Worm (Caenorhabditis elegans) whole organism, L3 larva: ENCODE measurements around the gene degl-2.
A peak's percentile ranks its signal among the peaks of the same experiment; 100 is the strongest.

Experiments used
- R02D3.7 ChIP-seq: fragments of 150-350 bp; optimal IDR thresholded peaks from 2 replicates; lab custom pipeline; 2014; ENCODE audit warnings: missing biosample characterization, missing genetic modification characterization
- ama-1 ChIP-seq: fragments of 150-350 bp; optimal IDR thresholded peaks from 2 replicates; lab custom pipeline; 2018
- ceh-16 ChIP-seq: sonication (generic microtip); optimal IDR thresholded peaks from 2 replicates; lab custom pipeline; 2017; ENCODE audit warnings: missing biosample characterization, missing genetic modification characterization
- ceh-28 ChIP-seq: fragments of 150-350 bp; optimal IDR thresholded peaks from 2 replicates; lab custom pipeline; 2014; ENCODE audit warnings: missing biosample characterization, missing genetic modification reagents, missing genetic modification characterization
- egl-5 ChIP-seq: fragments of 150-350 bp; optimal IDR thresholded peaks from 2 replicates; lab custom pipeline; 2017; ENCODE audit warnings: missing biosample characterization, missing genetic modification reagents, missing genetic modification characterization, inconsistent platforms
- elt-1 ChIP-seq: fragments of 150-350 bp; optimal IDR thresholded peaks from 2 replicates; lab custom pipeline; 2014; ENCODE audit warnings: missing biosample characterization, missing genetic modification characterization
- elt-2 ChIP-seq: sonication (generic microtip); optimal IDR thresholded peaks from 2 replicates; lab custom pipeline; 2016; ENCODE audit warnings: missing genetic modification reagents, mild to moderate bottlenecking, missing genetic modification characterization, missing compliant biosample characterization
- elt-3 ChIP-seq, 3 experiments: fragments of 150-350 bp in 1 of 3; sonication (generic microtip) in 2 of 3; optimal IDR thresholded peaks; 2 replicates in 2 of 3; 4 replicates in 1 of 3; lab custom pipeline; 2014 to 2017; ENCODE audit warnings: missing biosample characterization in 3 of 3, missing genetic modification characterization in 3 of 3
- eor-1 ChIP-seq, 2 experiments: fragments of 150-350 bp; optimal IDR thresholded peaks; 2 replicates each; lab custom pipeline; 2014 to 2018; ENCODE audit warnings: missing biosample characterization in 2 of 2, missing genetic modification characterization in 2 of 2
- fos-1 ChIP-seq: fragments of 150-350 bp; optimal IDR thresholded peaks from 2 replicates; lab custom pipeline; 2014; ENCODE audit warnings: missing biosample characterization, missing genetic modification characterization
- hmg-11 ChIP-seq: sonication (generic microtip); optimal IDR thresholded peaks from 2 replicates; lab custom pipeline; 2016; ENCODE audit warnings: missing genetic modification characterization, missing compliant biosample characterization
- lin-15B ChIP-seq: fragments of 150-350 bp; optimal IDR thresholded peaks from 2 replicates; lab custom pipeline; 2014; ENCODE audit warnings: missing biosample characterization, missing genetic modification characterization
- lin-39 ChIP-seq: fragments of 150-350 bp; optimal IDR thresholded peaks from 2 replicates; lab custom pipeline; 2018; ENCODE audit warnings: missing biosample characterization, missing genetic modification reagents, missing genetic modification characterization
- lsy-12 ChIP-seq: sonication (generic microtip); optimal IDR thresholded peaks from 2 replicates; lab custom pipeline; 2016; ENCODE audit warnings: mild to moderate bottlenecking, missing genetic modification characterization, missing compliant biosample characterization
- mml-1 ChIP-seq: fragments of 150-350 bp; sonication (generic microtip); optimal IDR thresholded peaks from 3 replicates; lab custom pipeline; 2014; ENCODE audit warnings: missing biosample characterization, missing genetic modification characterization
- nfya-1 ChIP-seq: sonication (generic microtip); optimal IDR thresholded peaks from 2 replicates; lab custom pipeline; 2017; ENCODE audit warnings: missing genetic modification characterization, mild to moderate bottlenecking, missing compliant biosample characterization, antibody characterized with exemption, moderate library complexity; ENCODE audit not compliant: insufficient read depth
- nhr-23 ChIP-seq: fragments of 150-350 bp; optimal IDR thresholded peaks from 2 replicates; lab custom pipeline; 2014; ENCODE audit warnings: missing biosample characterization, missing genetic modification reagents, missing genetic modification characterization
- nhr-25 ChIP-seq: sonication (generic microtip); optimal IDR thresholded peaks from 2 replicates; lab custom pipeline; 2017; ENCODE audit warnings: missing biosample characterization, missing genetic modification characterization
- nhr-28 ChIP-seq: fragments of 150-350 bp; optimal IDR thresholded peaks from 2 replicates; lab custom pipeline; 2014; ENCODE audit warnings: missing biosample characterization, missing genetic modification characterization
- nhr-77 ChIP-seq: fragments of 150-350 bp; optimal IDR thresholded peaks from 2 replicates; lab custom pipeline; 2014; ENCODE audit warnings: missing biosample characterization, missing genetic modification characterization
- pha-4 ChIP-seq: fragments of 150-350 bp; optimal IDR thresholded peaks from 2 replicates; lab custom pipeline; 2014; ENCODE audit warnings: missing biosample characterization, missing genetic modification reagents, missing genetic modification characterization
- pqm-1 ChIP-seq: fragments of 150-350 bp; optimal IDR thresholded peaks from 2 replicates; lab custom pipeline; 2017; ENCODE audit warnings: missing biosample characterization, missing genetic modification characterization, inconsistent platforms
- sea-2 ChIP-seq: fragments of 150-350 bp; sonication (generic microtip); optimal IDR thresholded peaks from 4 replicates; lab custom pipeline; 2014; ENCODE audit warnings: missing biosample characterization, missing genetic modification reagents, missing genetic modification characterization
- skn-1 ChIP-seq: fragments of 150-350 bp; optimal IDR thresholded peaks from 2 replicates; lab custom pipeline; 2014; ENCODE audit warnings: missing biosample characterization, missing genetic modification characterization
- snpc-4 ChIP-seq: fragments of 150-350 bp; optimal IDR thresholded peaks from 2 replicates; lab custom pipeline; 2014; ENCODE audit warnings: missing biosample characterization, missing genetic modification characterization
- tbx-2 ChIP-seq: sonication (generic microtip); optimal IDR thresholded peaks from 2 replicates; lab custom pipeline; 2016; ENCODE audit warnings: mild to moderate bottlenecking, missing genetic modification characterization, missing compliant biosample characterization
- unc-39 ChIP-seq: sonication (generic microtip); optimal IDR thresholded peaks from 4 replicates; lab custom pipeline; 2017; ENCODE audit warnings: missing biosample characterization, missing genetic modification characterization
- zag-1 ChIP-seq: fragments of 150-350 bp; optimal IDR thresholded peaks from 2 replicates; lab custom pipeline; 2014; ENCODE audit warnings: missing biosample characterization, missing genetic modification characterization
- ztf-4 ChIP-seq: fragments of 150-350 bp; optimal IDR thresholded peaks from 2 replicates; lab custom pipeline; 2014; ENCODE audit warnings: missing biosample characterization, missing genetic modification characterization

degl-2 gene

DNA sequence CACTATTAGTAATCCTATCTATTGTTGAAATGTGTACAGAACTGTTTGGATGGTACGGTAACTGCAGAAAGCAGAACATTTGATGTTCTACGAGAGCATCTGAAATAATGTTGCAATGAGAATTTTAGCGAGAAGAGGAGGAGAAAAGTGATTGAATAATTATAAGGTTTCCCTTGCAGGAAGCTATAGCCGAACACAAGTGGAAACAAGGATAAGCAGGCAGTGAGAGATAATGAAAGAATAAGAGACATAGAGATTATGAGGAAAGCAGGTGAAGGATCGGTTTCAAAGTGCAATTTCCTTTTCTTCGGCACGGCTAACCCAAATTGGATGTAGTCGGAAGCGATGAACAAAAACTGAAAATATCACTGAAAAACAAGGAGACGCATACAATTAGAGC lies 1.4 kb upstream of the degl-2 start, which contains the start of gene del-2:
TSS of gene del-2 (minus strand) at position 101 of the 400 bp plus-strand sequence.
- TF ChIP-seq pha-4: no peak
- no peak for TF ChIP-seq nfya-1
- TF ChIP-seq nhr-23 (tag; lab: Kevin White, UChicago): no peak
- no peak for TF ChIP-seq elt-3 (tag; optimal IDR thresholded peaks at IDR 0.05; lab: Kevin White, UChicago)
- TF ChIP-seq lsy-12 (tag; lab: Kevin White, UChicago): no peak
- TF ChIP-seq ztf-4: no peak
- TF ChIP-seq sea-2 (GFP tag; lab: Kevin White, UChicago): no peak
- TF ChIP-seq eor-1 (tag; optimal IDR thresholded peaks at IDR 0.05; lab: Kevin White, UChicago): no peak
- TF ChIP-seq snpc-4 (tag; lab: Kevin White, UChicago): no peak
- TF ChIP-seq fos-1 (tag; lab: Kevin White, UChicago): no peak
- no peak for TF ChIP-seq ceh-28 (tag; lab: Kevin White, UChicago)
- no peak for TF ChIP-seq egl-5 (tag; lab: Kevin White, UChicago)
- no peak for TF ChIP-seq nhr-28 (tag; lab: Kevin White, UChicago)
- no peak for TF ChIP-seq R02D3.7
- TF ChIP-seq unc-39 (tag; lab: Kevin White, UChicago): no peak
- TF ChIP-seq, all 47 proteins: peak for 0

DNA sequence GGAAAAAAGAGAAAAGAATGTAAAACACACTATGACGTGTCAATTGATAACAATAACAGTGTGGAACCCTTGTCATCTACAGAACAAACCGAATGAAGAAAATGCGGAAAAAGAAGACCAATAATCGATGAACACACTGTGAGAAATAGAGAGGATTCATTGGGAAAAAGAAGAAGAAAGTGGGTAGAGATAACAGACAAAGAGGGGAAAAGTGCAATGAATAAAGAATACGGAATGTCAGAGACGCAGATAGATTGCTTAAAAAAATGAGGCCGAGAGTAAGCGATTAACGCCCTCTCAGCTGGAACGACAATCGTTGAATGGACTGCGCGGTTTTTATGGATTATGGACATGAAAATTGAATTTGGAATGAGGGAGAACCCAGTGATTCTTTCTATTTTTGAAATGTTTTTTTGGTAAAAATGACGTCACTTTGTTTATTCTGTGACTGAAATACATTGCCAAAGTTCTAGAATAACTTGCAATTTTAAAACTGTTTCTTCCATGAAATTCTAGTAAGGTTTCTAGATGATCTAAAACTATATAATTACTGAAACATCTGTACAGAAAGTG lies 4.6 kb downstream of the degl-2 start, which contains the start of gene amph-1:
TSS of gene amph-1 (minus strand) at position 85 of the 573 bp plus-strand sequence.
- TF ChIP-seq nhr-25 (tag; lab: Kevin White, UChicago): peak; percentile 21
- no peak for TF ChIP-seq lin-15B (tag; lab: Kevin White, UChicago)
- TF ChIP-seq hmg-11 (tag; lab: Kevin White, UChicago): peak; percentile 66
- peak; percentile 52 for TF ChIP-seq ceh-28 (tag; lab: Kevin White, UChicago)
- TF ChIP-seq ceh-16 (tag; lab: Kevin White, UChicago): no peak
- no peak for TF ChIP-seq nhr-28 (tag; lab: Kevin White, UChicago)
- TF ChIP-seq elt-3 (tag; optimal IDR thresholded peaks at IDR 0.05; lab: Kevin White, UChicago): peak in 1 of 3 experiments; percentile 2
- peak; percentile 8 for TF ChIP-seq pha-4
- peak; percentile 17 for TF ChIP-seq pqm-1
- no peak for TF ChIP-seq zag-1 (tag; lab: Kevin White, UChicago)
- TF ChIP-seq elt-2: peak; percentile 45
- no peak for TF ChIP-seq mml-1
- peak; percentile 81 for TF ChIP-seq nhr-23 (tag; lab: Kevin White, UChicago)
- peak; percentile 70 for TF ChIP-seq nfya-1
- TF ChIP-seq lin-39 (tag; lab: Kevin White, UChicago): peak; percentile 17

DNA sequence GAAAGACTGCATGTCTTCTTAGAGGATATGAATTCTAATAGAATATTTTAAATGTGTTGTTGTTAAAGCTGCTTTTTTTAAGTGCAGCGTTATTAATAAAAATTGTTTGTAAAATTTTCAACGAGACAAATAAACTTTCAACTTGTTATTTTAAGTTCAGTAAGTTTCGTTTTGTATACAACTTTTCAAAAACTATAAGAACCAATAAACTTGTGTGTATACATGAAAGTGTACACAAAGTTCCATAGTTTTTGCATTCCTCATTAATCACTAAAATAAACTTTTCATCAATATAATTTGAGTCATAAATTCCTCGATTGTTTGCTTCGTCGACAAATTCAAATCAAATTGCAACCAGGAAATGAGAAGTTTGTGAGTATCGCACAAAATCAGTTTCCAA lies 5.4 kb downstream of the degl-2 start, which contains the start of gene srm-3:
TSS of gene srm-3 (plus strand) at position 301 of the 400 bp plus-strand sequence.
- TF ChIP-seq ceh-16 (tag; lab: Kevin White, UChicago): no peak

DNA sequence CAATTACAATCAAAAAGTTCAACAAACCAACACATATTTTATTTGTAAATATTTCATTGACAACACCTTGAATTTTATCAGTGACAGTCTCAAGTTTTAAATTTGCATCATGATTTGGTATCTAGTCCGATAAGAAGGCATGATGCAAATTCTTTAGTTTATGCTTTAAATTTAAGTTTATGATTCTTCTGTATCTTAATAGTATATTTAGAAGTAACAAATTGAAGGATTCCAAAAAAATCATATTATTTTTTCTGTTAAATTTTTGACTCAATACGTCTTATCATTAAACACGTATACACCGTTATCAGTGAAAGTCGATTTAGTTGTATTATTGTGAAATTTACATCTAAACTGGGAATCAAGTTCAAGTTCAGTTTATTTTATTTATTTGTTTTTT lies 7.9 kb downstream of the degl-2 start, which contains the start of gene chca-1:
TSS of gene chca-1 (plus strand) at position 161 of the 400 bp plus-strand sequence.
- TF ChIP-seq nhr-23 (tag; lab: Kevin White, UChicago): no peak
- peak; percentile 9 for TF ChIP-seq pha-4
- TF ChIP-seq elt-1 (tag; lab: Kevin White, UChicago): no peak
- TF ChIP-seq elt-2: peak; percentile 97
- TF ChIP-seq pqm-1: peak; percentile 89
- TF ChIP-seq skn-1 (tag; lab: Kevin White, UChicago): peak; percentile 63
- TF ChIP-seq ama-1 (lab: Kevin White, UChicago): no peak

DNA sequence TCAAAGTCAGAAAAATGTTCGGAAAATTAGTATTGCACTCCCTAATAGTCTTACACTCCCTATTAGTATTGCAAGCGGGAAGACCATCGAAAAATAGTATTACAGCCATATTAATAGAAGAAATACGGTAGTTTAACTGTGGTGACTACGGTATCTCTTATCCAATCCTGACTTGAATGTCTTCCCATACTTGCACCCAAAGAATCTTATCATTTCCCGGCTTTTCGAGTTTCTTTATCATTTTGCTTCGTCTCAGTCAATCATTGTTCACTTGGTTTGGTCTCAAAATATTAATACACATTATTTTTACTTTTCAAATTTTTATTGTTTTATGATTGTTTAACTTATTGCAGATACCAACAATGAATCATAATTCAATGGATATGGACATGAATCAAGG lies 9.9 kb downstream of the degl-2 start, which contains the start of gene F58G6.3:
TSS of gene F58G6.3 (plus strand) at position 352 of the 400 bp plus-strand sequence.
- TF ChIP-seq lsy-12 (tag; lab: Kevin White, UChicago): no peak
- TF ChIP-seq nfya-1: peak; percentile 7
- TF ChIP-seq pqm-1: peak; percentile 35
- TF ChIP-seq elt-2: peak; percentile 62

DNA sequence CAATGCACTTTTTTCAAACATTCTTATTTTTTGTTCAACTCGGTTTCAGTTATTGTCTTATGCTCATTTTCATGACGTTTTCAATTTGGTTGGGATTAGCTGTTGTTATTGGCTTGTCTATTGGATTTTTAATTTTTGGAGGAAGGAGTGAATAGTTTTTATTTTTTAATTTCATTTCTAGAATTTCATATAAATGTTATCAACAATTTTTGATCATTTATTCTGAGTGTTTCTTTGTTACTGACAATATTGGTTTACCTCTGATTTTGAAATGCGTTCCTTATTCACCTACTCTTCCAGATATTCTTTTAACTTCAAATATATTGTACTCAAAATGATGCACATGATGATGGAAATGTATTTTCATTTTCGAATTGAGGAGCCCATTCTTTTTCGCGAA lies 10.7 kb downstream of the degl-2 start, which contains the start of gene F58G6.7:
TSS of gene F58G6.7 (plus strand) at position 301 of the 400 bp plus-strand sequence.
- TF ChIP-seq tbx-2 (tag; lab: Kevin White, UChicago) (no peak), unc-39 (tag; lab: Kevin White, UChicago) (no peak), nhr-77 (tag; lab: Kevin White, UChicago) (no peak)
